Fruit fly (Drosophila melanogaster) whole organism, embryonic: ENCODE data around the gene brat.

Experiments
- Antp ChIP-seq: fragments of 200-800 bp; sonication (Bioruptor generic); optimal IDR thresholded peaks from 3 replicates; lab custom pipeline; 2016; ENCODE audit warnings: missing biosample characterization, missing genetic modification characterization
- CG10321 ChIP-seq: fragments of 200-800 bp; sonication (Bioruptor generic); IDR thresholded peaks from 2 replicates; pipeline ENCODE4 v1.3.6; 2022; ENCODE audit warnings: missing biosample characterization, missing genetic modification characterization
- CG10543 ChIP-seq: fragments of 200-800 bp; sonication (Bioruptor generic); optimal IDR thresholded peaks from 3 replicates; lab custom pipeline; 2017; ENCODE audit warnings: missing biosample characterization, mild to moderate bottlenecking, missing genetic modification characterization, moderate library complexity
- CG11696 ChIP-seq: fragments of 200-800 bp; sonication (Bioruptor generic); IDR thresholded peaks from 2 replicates; pipeline ENCODE4 v1.3.6; 2022; ENCODE audit warnings: missing biosample characterization, missing genetic modification characterization
- CG15011 ChIP-seq: fragments of 200-800 bp; sonication (Bioruptor generic); optimal IDR thresholded peaks from 3 replicates; lab custom pipeline; 2018; ENCODE audit warnings: missing biosample characterization, mild to moderate bottlenecking, missing genetic modification characterization
- CG16863 ChIP-seq: fragments of 200-800 bp; sonication (Bioruptor generic); optimal IDR thresholded peaks from 3 replicates; lab custom pipeline; 2016; ENCODE audit warnings: missing biosample characterization, missing genetic modification characterization
- CG17361 ChIP-seq: fragments of 200-800 bp; sonication (Bioruptor generic); IDR thresholded peaks from 3 replicates; pipeline ENCODE4 v1.3.6; 2022; ENCODE audit warnings: missing biosample characterization, missing genetic modification characterization
- CG18476 ChIP-seq: fragments of 200-800 bp; sonication (Bioruptor generic); optimal IDR thresholded peaks from 2 replicates; lab custom pipeline; 2016; ENCODE audit warnings: missing biosample characterization, mild to moderate bottlenecking, missing genetic modification characterization
- CG2678 ChIP-seq: fragments of 200-800 bp; sonication (Bioruptor generic); optimal IDR thresholded peaks from 3 replicates; lab custom pipeline; 2019; ENCODE audit warnings: missing biosample characterization, mild to moderate bottlenecking, missing genetic modification characterization, moderate library complexity
- CG2889 ChIP-seq: fragments of 200-800 bp; sonication (Bioruptor generic); IDR thresholded peaks from 3 replicates; pipeline ENCODE4 v1.3.6; 2022; ENCODE audit warnings: missing biosample characterization, missing genetic modification characterization
- CG34376 ChIP-seq: fragments of 200-800 bp; sonication (Bioruptor generic); optimal IDR thresholded peaks from 2 replicates; lab custom pipeline; 2018; ENCODE audit warnings: missing biosample characterization, mild to moderate bottlenecking, missing genetic modification characterization
- CG4424 ChIP-seq: fragments of 200-800 bp; sonication (Bioruptor generic); optimal IDR thresholded peaks from 3 replicates; lab custom pipeline; 2016; ENCODE audit warnings: missing biosample characterization, missing genetic modification characterization
- CG4617 ChIP-seq: fragments of 200-800 bp; sonication (Bioruptor generic); optimal IDR thresholded peaks from 3 replicates; lab custom pipeline; 2016; ENCODE audit warnings: missing biosample characterization, missing genetic modification characterization, borderline replicate concordance
- CG4854 ChIP-seq: fragments of 200-800 bp; sonication (Bioruptor generic); optimal IDR thresholded peaks from 2 replicates; lab custom pipeline; 2016; ENCODE audit warnings: missing biosample characterization, missing genetic modification characterization, inconsistent platforms
- CG6175 ChIP-seq: fragments of 200-800 bp; sonication (Bioruptor generic); IDR thresholded peaks from 3 replicates; pipeline ENCODE4 v1.3.6; 2022; ENCODE audit warnings: missing biosample characterization, missing genetic modification characterization
- CG7357 ChIP-seq: fragments of 200-800 bp; sonication (Bioruptor generic); IDR thresholded peaks from 3 replicates; pipeline ENCODE4 v1.3.6; 2022; ENCODE audit warnings: missing biosample characterization, missing genetic modification characterization
- CG8478 ChIP-seq: fragments of >200 bp; optimal IDR thresholded peaks from 2 replicates; lab custom pipeline; 2018
- D19A ChIP-seq: fragments of 200-800 bp; optimal IDR thresholded peaks from 3 replicates; lab custom pipeline; 2019; ENCODE audit warnings: missing biosample characterization, mild to moderate bottlenecking, missing genetic modification characterization, moderate library complexity
- Dll ChIP-seq: fragments of 200-800 bp; sonication (Bioruptor generic); IDR thresholded peaks from 4 replicates; pipeline ENCODE4 v1.3.6; 2022; ENCODE audit warnings: missing biosample characterization, missing genetic modification characterization; ENCODE audit not compliant: partially characterized antibody
- Doc3 ChIP-seq: fragments of 200-800 bp; sonication (Bioruptor generic); IDR thresholded peaks from 3 replicates; pipeline ENCODE4 v1.3.6; 2022; ENCODE audit warnings: missing biosample characterization, missing genetic modification characterization; ENCODE audit not compliant: partially characterized antibody
- Eip74EF ChIP-seq, 2 experiments: fragments of 200-800 bp in 1 of 2; fragments of >200 bp in 1 of 2; sonication (Bioruptor generic) in 1 of 2; optimal IDR thresholded peaks; 2 replicates each; lab custom pipeline; 2017 to 2019; ENCODE audit warnings: missing biosample characterization in 2 of 2, missing genetic modification characterization in 2 of 2, mild to moderate bottlenecking in 1 of 2, moderate library complexity in 1 of 2
- HLH54F ChIP-seq: fragments of 200-800 bp; sonication (Bioruptor generic); optimal IDR thresholded peaks from 3 replicates; lab custom pipeline; 2016; ENCODE audit warnings: missing biosample characterization, missing genetic modification characterization
- HLHmδ ChIP-seq: fragments of 200-800 bp; sonication (Bioruptor generic); optimal IDR thresholded peaks from 2 replicates; lab custom pipeline; 2018; ENCODE audit warnings: missing biosample characterization, mild to moderate bottlenecking, missing genetic modification characterization, moderate library complexity
- Kr ChIP-seq: fragments of 200-800 bp; sonication (Bioruptor generic); optimal IDR thresholded peaks from 2 replicates; lab custom pipeline; 2017; ENCODE audit warnings: missing biosample characterization, mild to moderate bottlenecking, missing genetic modification characterization
- MESR4 ChIP-seq: fragments of 200-800 bp; sonication (Bioruptor generic); optimal IDR thresholded peaks from 2 replicates; lab custom pipeline; 2018; ENCODE audit warnings: missing biosample characterization, mild to moderate bottlenecking, missing genetic modification characterization, moderate library complexity
- Max ChIP-seq: fragments of 200-800 bp; sonication (Bioruptor generic); optimal IDR thresholded peaks from 2 replicates; lab custom pipeline; 2016; ENCODE audit warnings: missing biosample characterization, mild to moderate bottlenecking, missing genetic modification characterization
- NK7.1 ChIP-seq: fragments of 200-800 bp; sonication (Bioruptor generic); optimal IDR thresholded peaks from 3 replicates; lab custom pipeline; 2016; ENCODE audit warnings: missing biosample characterization, missing genetic modification characterization
- NfI ChIP-seq: fragments of 200-800 bp; sonication (Bioruptor generic); optimal IDR thresholded peaks from 3 replicates; lab custom pipeline; 2018; ENCODE audit warnings: missing biosample characterization, mild to moderate bottlenecking, missing genetic modification characterization, moderate library complexity
- Oaz ChIP-seq: fragments of 200-800 bp; sonication (Bioruptor generic); IDR thresholded peaks from 2 replicates; pipeline ENCODE4 v1.3.6; 2022; ENCODE audit warnings: missing biosample characterization, missing genetic modification characterization
- PHDP ChIP-seq: fragments of 200-800 bp; sonication (Bioruptor generic); optimal IDR thresholded peaks from 3 replicates; lab custom pipeline; 2018; ENCODE audit warnings: missing biosample characterization, mild to moderate bottlenecking, missing genetic modification characterization, moderate library complexity
- Ravus ChIP-seq: fragments of 200-800 bp; sonication (Bioruptor generic); IDR thresholded peaks from 2 replicates; pipeline ENCODE4 v1.3.6; 2022; ENCODE audit warnings: missing biosample characterization, missing genetic modification characterization
- Ssrp ChIP-seq: fragments of 200-800 bp; sonication (Bioruptor generic); optimal IDR thresholded peaks from 2 replicates; lab custom pipeline; 2018; ENCODE audit warnings: missing biosample characterization, mild to moderate bottlenecking, missing genetic modification characterization, moderate library complexity
- ato ChIP-seq: fragments of 200-800 bp; sonication (Bioruptor generic); IDR thresholded peaks from 2 replicates; pipeline ENCODE4 v1.3.6; 2022; ENCODE audit warnings: missing biosample characterization, missing genetic modification characterization; ENCODE audit not compliant: partially characterized antibody
- ci ChIP-seq: fragments of 200-800 bp; sonication (Bioruptor generic); IDR thresholded peaks from 3 replicates; pipeline ENCODE4 v1.3.6; 2022; ENCODE audit warnings: missing biosample characterization, missing genetic modification characterization
- croc ChIP-seq: fragments of 200-800 bp; sonication (Bioruptor generic); conservative IDR thresholded peaks from 3 replicates; pipeline ENCODE4 v1.3.6; 2022; ENCODE audit warnings: missing biosample characterization, missing genetic modification characterization
- dm ChIP-seq: fragments of 200-800 bp; sonication (Bioruptor generic); optimal IDR thresholded peaks from 3 replicates; lab custom pipeline; 2016; ENCODE audit warnings: missing biosample characterization, missing genetic modification characterization
- dpn ChIP-seq, 2 experiments: fragments of 200-800 bp; sonication (Bioruptor generic); optimal IDR thresholded peaks; 3 replicates each; lab custom pipeline; 2016; ENCODE audit warnings: missing biosample characterization in 2 of 2, missing genetic modification characterization in 2 of 2
- exex ChIP-seq: fragments of 200-800 bp; sonication (Bioruptor generic); optimal IDR thresholded peaks from 4 replicates; lab custom pipeline; 2018; ENCODE audit warnings: missing biosample characterization, mild to moderate bottlenecking, missing genetic modification characterization, moderate library complexity
- ham ChIP-seq: fragments of 200-800 bp; sonication (Bioruptor generic); IDR thresholded peaks from 2 replicates; pipeline ENCODE4 v1.3.6; 2022; ENCODE audit warnings: missing biosample characterization, missing genetic modification characterization
- her ChIP-seq: fragments of 200-800 bp; sonication (Bioruptor generic); optimal IDR thresholded peaks from 2 replicates; lab custom pipeline; 2016; ENCODE audit warnings: missing biosample characterization, missing genetic modification characterization
- klu ChIP-seq: fragments of 200-800 bp; sonication (Bioruptor generic); IDR thresholded peaks from 2 replicates; pipeline ENCODE4 v1.3.6; 2022; ENCODE audit warnings: missing biosample characterization, missing genetic modification characterization
- lmd ChIP-seq: fragments of 200-800 bp; sonication (Bioruptor generic); IDR thresholded peaks from 2 replicates; pipeline ENCODE4 v1.3.6; 2022; ENCODE audit warnings: missing biosample characterization, missing genetic modification characterization
- luna ChIP-seq: fragments of 200-800 bp; sonication (Bioruptor generic); optimal IDR thresholded peaks from 2 replicates; lab custom pipeline; 2016; ENCODE audit warnings: missing biosample characterization, missing genetic modification characterization
- mld ChIP-seq: fragments of 200-800 bp; sonication (Bioruptor generic); IDR thresholded peaks from 3 replicates; pipeline ENCODE4 v1.3.6; 2022; ENCODE audit warnings: missing biosample characterization, missing genetic modification characterization; ENCODE audit not compliant: partially characterized antibody
- pan ChIP-seq, 4 experiments: fragments of >200 bp in 3 of 4; fragments of 200-800 bp in 1 of 4; sonication (Bioruptor generic) in 1 of 4; optimal IDR thresholded peaks in 3 of 4; IDR thresholded peaks in 1 of 4; 2 replicates each; pipeline versions ENCODE4 v1.3.6 to Lab custom; 2017 to 2022; ENCODE audit warnings: missing biosample characterization in 2 of 4, missing genetic modification characterization in 2 of 4, mixed read lengths in 1 of 4
- peb ChIP-seq: fragments of 200-800 bp; sonication (Bioruptor generic); IDR thresholded peaks from 2 replicates; pipeline ENCODE4 v1.3.6; 2022; ENCODE audit warnings: missing biosample characterization, missing genetic modification characterization
- sd ChIP-seq: fragments of 200-800 bp; sonication (Bioruptor generic); optimal IDR thresholded peaks from 3 replicates; lab custom pipeline; 2018; ENCODE audit warnings: missing biosample characterization, mild to moderate bottlenecking, missing genetic modification characterization, moderate library complexity
- slou ChIP-seq: fragments of 200-800 bp; sonication (Bioruptor generic); optimal IDR thresholded peaks from 3 replicates; lab custom pipeline; 2016; ENCODE audit warnings: missing biosample characterization, missing genetic modification characterization
- stc ChIP-seq: fragments of 200-800 bp; sonication (Bioruptor generic); IDR thresholded peaks from 2 replicates; pipeline ENCODE4 v1.3.6; 2022; ENCODE audit warnings: missing biosample characterization, missing genetic modification characterization

Gene brat

dm6 chr2L:19196443-19197044 is 62.9 kb downstream of the brat start (continued):
- TF ChIP-seq CG34376: no peak
- TF ChIP-seq Doc3: no peak
- no peak for TF ChIP-seq exex (tag; lab: Kevin White, UChicago)
- no peak for TF ChIP-seq CG10543 (GFP tag; lab: Kevin White, UChicago)
- TF ChIP-seq CG11696 (GFP tag; lab: Robert Waterston, UW): 0 out of 2 replicates have a peak, but pooled peaks have one; percentile 48
- peak; percentile 49 for TF ChIP-seq lmd (GFP tag; lab: Robert Waterston, UW)
- TF ChIP-seq CG18476: no peak
- no peak for TF ChIP-seq CG8478 (lab: Kevin White, UChicago)
- TF ChIP-seq ci (GFP tag; lab: Robert Waterston, UW): peak; percentile 90
- TF ChIP-seq CG2678 (tag; lab: Kevin White, UChicago): peak; percentile 56
- no peak for TF ChIP-seq pan (optimal IDR thresholded peaks at IDR 0.05; lab: Kevin White, UChicago)
- TF ChIP-seq pan (GFP tag; optimal IDR thresholded peaks at IDR 0.05 in 1 of 2, IDR thresholded peaks at IDR 0.05 in 1 of 2): peak in 1 of 2 experiments; percentile 79
- no peak for TF ChIP-seq ato
- TF ChIP-seq Dll (GFP tag; lab: Robert Waterston, UW): no peak
- TF ChIP-seq NfI (GFP tag; lab: Kevin White, UChicago): peak; percentile 15
- TF ChIP-seq Kr (GFP tag; lab: Kevin White, UChicago): no peak
- TF ChIP-seq sd (tag; lab: Kevin White, UChicago): peak; percentile 41
- TF ChIP-seq CG2889 (GFP tag; lab: Robert Waterston, UW): no peak
- peak; percentile 9; the same call in 1 of the 2 replicates for TF ChIP-seq Ravus (GFP tag; lab: Robert Waterston, UW)
- no peak for TF ChIP-seq Max (GFP tag; lab: Kevin White, UChicago)
- TF ChIP-seq D19A (tag; lab: Kevin White, UChicago): peak; percentile 64
- TF ChIP-seq slou (GFP tag; lab: Kevin White, UChicago): no peak
- TF ChIP-seq peb (GFP tag; lab: Robert Waterston, UW): peak; percentile 69
- TF ChIP-seq Antp: peak; percentile 50
- no peak for TF ChIP-seq CG6175 (GFP tag; lab: Robert Waterston, UW)
- no peak for TF ChIP-seq NK7.1 (GFP tag; lab: Kevin White, UChicago)
- no peak for TF ChIP-seq klu
- TF ChIP-seq mld (GFP tag; lab: Robert Waterston, UW): no peak
- peak; percentile 39; the same call in 1 of the 2 replicates for TF ChIP-seq Oaz
- peak; percentile 54; the same call in 1 of the 3 replicates for TF ChIP-seq CG7357 (GFP tag; lab: Robert Waterston, UW)
- peak; percentile 49 for TF ChIP-seq CG16863 (GFP tag; lab: Kevin White, UChicago)
- TF ChIP-seq MESR4 (GFP tag; lab: Kevin White, UChicago): no peak
- TF ChIP-seq HLH54F (GFP tag; lab: Kevin White, UChicago): no peak
- TF ChIP-seq Ssrp (tag; lab: Kevin White, UChicago): peak; percentile 51
- TF ChIP-seq dm (GFP tag; lab: Kevin White, UChicago): no peak
- peak; percentile 44 for TF ChIP-seq PHDP
- TF ChIP-seq CG17361 (GFP tag; lab: Robert Waterston, UW): peak; percentile 62
- peak; percentile 79 for TF ChIP-seq CG4424 (GFP tag; lab: Kevin White, UChicago)
- no peak for TF ChIP-seq HLHmδ (GFP tag; lab: Kevin White, UChicago)
- peak; percentile 59 for TF ChIP-seq croc (GFP tag; lab: Robert Waterston, UW)
- TF ChIP-seq CG4617: no peak
- no peak for TF ChIP-seq CG4854 (GFP tag; lab: Kevin White, UChicago)
- TF ChIP-seq luna (GFP tag; lab: Kevin White, UChicago): no peak
- no peak for TF ChIP-seq ham
- peak in 1 of 2 experiments; percentile 41 for TF ChIP-seq dpn (GFP tag; optimal IDR thresholded peaks at IDR 0.05; lab: Kevin White, UChicago)
- no peak for TF ChIP-seq Eip74EF (GFP tag; optimal IDR thresholded peaks at IDR 0.05; lab: Kevin White, UChicago)
- TF ChIP-seq CG10321: no peak
- TF ChIP-seq her: no peak
- TF ChIP-seq CG15011 (GFP tag; lab: Kevin White, UChicago): no peak
- peak; percentile 59 for TF ChIP-seq stc (GFP tag; lab: Robert Waterston, UW)
